Comparison of ENCODE assay signal across 1 fruit fly cellular context in the genomic region with DNA sequence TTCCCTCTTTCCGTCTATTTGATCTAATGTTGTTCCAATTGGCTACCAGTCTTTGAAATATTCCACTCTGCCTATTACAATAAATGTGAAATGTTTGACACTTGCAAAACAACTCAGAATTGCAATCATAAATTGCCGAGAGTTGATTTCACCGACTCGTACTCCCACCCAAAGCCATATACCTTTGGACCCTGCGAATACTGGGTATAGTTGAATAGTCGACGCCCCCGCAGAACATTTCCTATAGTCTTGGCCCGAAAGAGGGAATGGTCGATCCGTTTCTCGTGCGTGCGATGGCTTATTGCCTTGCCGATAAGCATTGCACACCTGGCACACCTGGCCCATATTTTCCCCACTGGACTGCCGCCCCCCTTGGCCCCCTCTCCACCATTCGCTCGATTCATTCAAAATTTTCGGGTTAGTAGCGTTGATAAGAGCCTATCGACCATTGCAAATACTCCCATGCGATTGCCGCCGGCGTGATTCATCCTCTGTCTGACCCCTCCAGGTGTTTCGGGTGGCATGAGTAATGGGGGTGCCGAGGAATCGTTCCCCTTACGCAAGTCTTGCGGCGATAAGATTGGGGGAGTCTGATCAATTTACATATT.
A peak's percentile ranks its signal among the peaks of the same experiment; 100 is the strongest.
TF ChIP-seq lines count a peak whose summit lies in the region.

No protein-coding gene starts in this region.

TF ChIP-seq in whole organism, embryonic, 481 proteins besides CTCF, POLR2A, EP300 and RAD21 (continued from another document):
- peak; percentile 71; the same call in 2 of the 3 replicates for TF ChIP-seq CG11456 (GFP tag; IDR thresholded peaks at IDR 0.05; lab: Robert Waterston, UW)
- TF ChIP-seq nom (GFP tag; optimal IDR thresholded peaks at IDR 0.05; lab: Kevin White, UChicago), result no peak
- no peak for TF ChIP-seq CG1024 (GFP tag; IDR thresholded peaks at IDR 0.05; lab: Robert Waterston, UW)
- TF ChIP-seq HLH4C (GFP tag; IDR thresholded peaks at IDR 0.05; lab: Robert Waterston, UW; ENCODE audit: partially characterized antibody), result no peak
- peak; percentile 24 for TF ChIP-seq ems (GFP tag; optimal IDR thresholded peaks at IDR 0.05; lab: Kevin White, UChicago)
- TF ChIP-seq CG17359 (tag; optimal IDR thresholded peaks at IDR 0.05; lab: Kevin White, UChicago), result peak; percentile 18
- no peak for TF ChIP-seq CG7745 (tag; optimal IDR thresholded peaks at IDR 0.05; lab: Kevin White, UChicago)
- no peak for TF ChIP-seq schlank (tag; optimal IDR thresholded peaks at IDR 0.05; lab: Kevin White, UChicago)
- no peak for TF ChIP-seq C15 (GFP tag; IDR thresholded peaks at IDR 0.05; lab: Robert Waterston, UW)
- TF ChIP-seq ind (GFP tag; optimal IDR thresholded peaks at IDR 0.05; lab: Kevin White, UChicago), result peak; percentile 11
- 0 out of 3 replicates have a peak, but pooled peaks have one; percentile 30 for TF ChIP-seq ci (GFP tag; IDR thresholded peaks at IDR 0.05; lab: Robert Waterston, UW)
- TF ChIP-seq Optix (GFP tag; IDR thresholded peaks at IDR 0.05; lab: Robert Waterston, UW), result 0 out of 3 replicates have a peak, but pooled peaks have one; percentile 31
- no peak for TF ChIP-seq Fer2 (tag; optimal IDR thresholded peaks at IDR 0.05; lab: Kevin White, UChicago)
- TF ChIP-seq CG8290 (GFP tag; optimal IDR thresholded peaks at IDR 0.05; lab: Kevin White, UChicago), result no peak
- peak in 1 of 2 experiments; percentile 75 for TF ChIP-seq CG8290 (tag; optimal IDR thresholded peaks at IDR 0.05; lab: Kevin White, UChicago)
- no peak for TF ChIP-seq Tbp (GFP tag; optimal IDR thresholded peaks at IDR 0.05; lab: Kevin White, UChicago)
- no peak for TF ChIP-seq klu (GFP tag; IDR thresholded peaks at IDR 0.05; lab: Robert Waterston, UW)
- TF ChIP-seq Hmx (GFP tag; optimal IDR thresholded peaks at IDR 0.05; lab: Kevin White, UChicago), result no peak
- TF ChIP-seq gfzf (GFP tag; optimal IDR thresholded peaks at IDR 0.05; lab: Kevin White, UChicago), result no peak
- TF ChIP-seq row (GFP tag; IDR thresholded peaks at IDR 0.05; lab: Robert Waterston, UW), result peak; percentile 72
- TF ChIP-seq crol (GFP tag; IDR thresholded peaks at IDR 0.05; lab: Robert Waterston, UW), result peak; percentile 79
- TF ChIP-seq CG6654 (GFP tag; optimal IDR thresholded peaks at IDR 0.05; lab: Kevin White, UChicago), result no peak
- TF ChIP-seq CG31224 (GFP tag; IDR thresholded peaks at IDR 0.05; lab: Robert Waterston, UW), result no peak
- TF ChIP-seq fd96Cb (tag; optimal IDR thresholded peaks at IDR 0.05; lab: Kevin White, UChicago), result peak; percentile 5
- TF ChIP-seq knrl (GFP tag; IDR thresholded peaks at IDR 0.05; lab: Robert Waterston, UW; ENCODE audit: partially characterized antibody), result no peak
- TF ChIP-seq sob (GFP tag; IDR thresholded peaks at IDR 0.05; lab: Robert Waterston, UW), result peak; percentile 52
- 0 out of 3 replicates have a peak, but pooled peaks have one; percentile 23 for TF ChIP-seq CG7357 (GFP tag; IDR thresholded peaks at IDR 0.05; lab: Robert Waterston, UW)
- peak; percentile 55 for TF ChIP-seq CG2120 (GFP tag; optimal IDR thresholded peaks at IDR 0.05; lab: Kevin White, UChicago)
- peak; percentile 44 for TF ChIP-seq CG3847 (GFP tag; IDR thresholded peaks at IDR 0.05; lab: Robert Waterston, UW)
- TF ChIP-seq CG6689 (GFP tag; IDR thresholded peaks at IDR 0.05; lab: Robert Waterston, UW), result peak; percentile 21; the same call in 1 of the 2 replicates
- TF ChIP-seq CG10654 (GFP tag; optimal IDR thresholded peaks at IDR 0.05; lab: Kevin White, UChicago), result no peak
- peak; percentile 17 for TF ChIP-seq pnt (GFP tag; optimal IDR thresholded peaks at IDR 0.05; lab: Kevin White, UChicago)
- peak; percentile 18 for TF ChIP-seq lilli (GFP tag; optimal IDR thresholded peaks at IDR 0.05; lab: Kevin White, UChicago)
- TF ChIP-seq YL-1 (GFP tag; optimal IDR thresholded peaks at IDR 0.05; lab: Kevin White, UChicago), result no peak
- TF ChIP-seq Atf6 (GFP tag; IDR thresholded peaks at IDR 0.05; lab: Robert Waterston, UW), result peak; percentile 34; the same call in 1 of the 2 replicates
- TF ChIP-seq Hr51 (GFP tag; optimal IDR thresholded peaks at IDR 0.05; lab: Kevin White, UChicago), result peak in 1 of 2 experiments; percentile 42
- peak; percentile 61 for TF ChIP-seq sens (GFP tag; lab: Kevin White, UChicago)
- peak; percentile 36 for TF ChIP-seq lmd (GFP tag; IDR thresholded peaks at IDR 0.05; lab: Robert Waterston, UW)
- TF ChIP-seq nmo (GFP tag; optimal IDR thresholded peaks at IDR 0.05; lab: Kevin White, UChicago), result no peak
- TF ChIP-seq Hand (GFP tag; optimal IDR thresholded peaks at IDR 0.05; lab: Kevin White, UChicago), result no peak
- TF ChIP-seq dysf (GFP tag; IDR thresholded peaks at IDR 0.05; lab: Robert Waterston, UW), result peak; percentile 64
- TF ChIP-seq Dp (GFP tag; optimal IDR thresholded peaks at IDR 0.05; lab: Kevin White, UChicago), result no peak
- TF ChIP-seq phol (tag; optimal IDR thresholded peaks at IDR 0.05; lab: Kevin White, UChicago), result peak; percentile 11
- TF ChIP-seq TFAM (GFP tag; optimal IDR thresholded peaks at IDR 0.05; lab: Kevin White, UChicago), result no peak
- TF ChIP-seq CG3726 (GFP tag; IDR thresholded peaks at IDR 0.05; lab: Robert Waterston, UW), result no peak
- TF ChIP-seq CG9932 (GFP tag; IDR thresholded peaks at IDR 0.05; lab: Robert Waterston, UW), result peak; percentile 56
- no peak for TF ChIP-seq CG30431 (GFP tag; optimal IDR thresholded peaks at IDR 0.05; lab: Kevin White, UChicago)
- TF ChIP-seq ERR (GFP tag; optimal IDR thresholded peaks at IDR 0.05; lab: Kevin White, UChicago), result no peak
- TF ChIP-seq CG17385 (GFP tag; optimal IDR thresholded peaks at IDR 0.05; lab: Kevin White, UChicago), result peak; percentile 14
- no peak for TF ChIP-seq fru (optimal IDR thresholded peaks at IDR 0.05; lab: Kevin White, UChicago)
- TF ChIP-seq ftz-f1 (GFP tag; optimal IDR thresholded peaks at IDR 0.05; lab: Kevin White, UChicago), result no peak
- peak; percentile 21 for TF ChIP-seq sd (tag; optimal IDR thresholded peaks at IDR 0.05; lab: Kevin White, UChicago)
- TF ChIP-seq CG17802 (tag; optimal IDR thresholded peaks at IDR 0.05; lab: Kevin White, UChicago), result no peak
- peak; percentile 13 for TF ChIP-seq Sox100B (GFP tag; optimal IDR thresholded peaks at IDR 0.05; lab: Kevin White, UChicago)
- TF ChIP-seq CG10543 (GFP tag; optimal IDR thresholded peaks at IDR 0.05; lab: Kevin White, UChicago), result peak; percentile 52
- no peak for TF ChIP-seq maf-S (GFP tag; optimal IDR thresholded peaks at IDR 0.05; lab: Kevin White, UChicago)
